Fruit fly (Drosophila melanogaster) whole organism, prepupa: Measurements from ENCODE around the gene Syn.
A peak's percentile ranks its signal among the peaks of the same experiment; 100 is the strongest.

ENCODE experiments used
- Blimp-1 ChIP-seq: fragments of 200-800 bp; sonication (Bioruptor generic); optimal IDR thresholded peaks from 3 replicates; lab custom pipeline; 2017; ENCODE audit warnings: missing biosample characterization, missing genetic modification characterization, mild to moderate bottlenecking, moderate library complexity, missing genetic modification reagents
- CG11294 ChIP-seq: fragments of 200-800 bp; sonication (Bioruptor generic); IDR thresholded peaks from 2 replicates; pipeline ENCODE4 v1.3.6; 2022; ENCODE audit warnings: missing biosample characterization, missing genetic modification characterization
- CG11762 ChIP-seq: fragments of 200-800 bp; sonication (Bioruptor generic); optimal IDR thresholded peaks from 3 replicates; lab custom pipeline; 2016; ENCODE audit warnings: missing biosample characterization, missing genetic modification characterization; ENCODE audit not compliant: insufficient read depth
- CG11902 ChIP-seq: fragments of 200-800 bp; sonication (Bioruptor generic); optimal IDR thresholded peaks from 3 replicates; lab custom pipeline; 2016; ENCODE audit warnings: missing biosample characterization, missing genetic modification characterization
- CG15336 ChIP-seq: fragments of 200-800 bp; sonication (Bioruptor generic); IDR thresholded peaks from 2 replicates; pipeline ENCODE4 v1.3.6; 2022; ENCODE audit warnings: missing biosample characterization, missing genetic modification characterization
- CG1621 ChIP-seq: fragments of 200-800 bp; sonication (Bioruptor generic); optimal IDR thresholded peaks from 3 replicates; lab custom pipeline; 2018; ENCODE audit warnings: missing biosample characterization, mild to moderate bottlenecking, missing genetic modification characterization
- CG16779 ChIP-seq: fragments of 200-800 bp; sonication (Bioruptor generic); optimal IDR thresholded peaks from 3 replicates; lab custom pipeline; 2017; ENCODE audit warnings: missing biosample characterization, mild to moderate bottlenecking, missing genetic modification characterization
- CG3032 ChIP-seq: fragments of 200-800 bp; optimal IDR thresholded peaks from 2 replicates; lab custom pipeline; 2019; ENCODE audit warnings: missing biosample characterization, mild to moderate bottlenecking, missing genetic modification characterization, moderate library complexity
- CG31627 ChIP-seq: fragments of 200-800 bp; sonication (Bioruptor generic); optimal IDR thresholded peaks from 3 replicates; lab custom pipeline; 2016; ENCODE audit warnings: missing biosample characterization, missing genetic modification characterization
- CG32006 ChIP-seq: fragments of 200-800 bp; sonication (Bioruptor generic); optimal IDR thresholded peaks from 3 replicates; lab custom pipeline; 2017; ENCODE audit warnings: missing biosample characterization, mild to moderate bottlenecking, missing genetic modification characterization
- CG34406 ChIP-seq: fragments of 200-800 bp; sonication (Bioruptor generic); optimal IDR thresholded peaks from 3 replicates; lab custom pipeline; 2016; ENCODE audit warnings: missing biosample characterization, missing genetic modification characterization
- CG6163 ChIP-seq: fragments of 200-800 bp; sonication (Bioruptor generic); IDR thresholded peaks from 3 replicates; pipeline ENCODE4 v1.3.6; 2022; ENCODE audit warnings: missing biosample characterization, missing genetic modification characterization
- CG6276 ChIP-seq: fragments of 200-800 bp; sonication (Bioruptor generic); optimal IDR thresholded peaks from 2 replicates; lab custom pipeline; 2017; ENCODE audit warnings: missing biosample characterization, mild to moderate bottlenecking, missing genetic modification characterization
- CG6808 ChIP-seq: fragments of 200-800 bp; sonication (Bioruptor generic); optimal IDR thresholded peaks from 3 replicates; lab custom pipeline; 2017; ENCODE audit warnings: missing biosample characterization, missing genetic modification characterization, mild to moderate bottlenecking, moderate library complexity, missing genetic modification reagents
- CG6854 ChIP-seq: fragments of 200-800 bp; sonication (Bioruptor generic); optimal IDR thresholded peaks from 2 replicates; lab custom pipeline; 2017; ENCODE audit warnings: missing biosample characterization, mild to moderate bottlenecking, missing genetic modification characterization
- CG8119 ChIP-seq: fragments of 200-800 bp; sonication (Bioruptor generic); IDR thresholded peaks from 3 replicates; pipeline ENCODE4 v1.3.6; 2022; ENCODE audit warnings: missing biosample characterization, missing genetic modification characterization
- CG8319 ChIP-seq: fragments of 200-800 bp; sonication (Bioruptor generic); optimal IDR thresholded peaks from 3 replicates; lab custom pipeline; 2016; ENCODE audit warnings: missing biosample characterization, missing genetic modification characterization
- CG8632 ChIP-seq: fragments of 200-800 bp; sonication (Bioruptor generic); optimal IDR thresholded peaks from 3 replicates; lab custom pipeline; 2016; ENCODE audit warnings: missing biosample characterization, missing genetic modification characterization
- Eip75B ChIP-seq: fragments of 200-800 bp; sonication (Bioruptor generic); optimal IDR thresholded peaks from 3 replicates; lab custom pipeline; 2016; ENCODE audit warnings: missing biosample characterization, missing genetic modification characterization
- Eip78C ChIP-seq: fragments of 200-800 bp; sonication (Bioruptor generic); peaks from one replicate; lab custom pipeline; 2016; ENCODE audit warnings: missing biosample characterization, missing genetic modification characterization
- Ets96B ChIP-seq: fragments of 200-800 bp; optimal IDR thresholded peaks from 2 replicates; lab custom pipeline; 2019; ENCODE audit warnings: missing biosample characterization, mild to moderate bottlenecking, missing genetic modification characterization, moderate library complexity
- Gug ChIP-seq: fragments of 200-800 bp; sonication (Bioruptor generic); IDR thresholded peaks from 2 replicates; pipeline ENCODE4 v1.3.6; 2022; ENCODE audit warnings: missing biosample characterization, missing genetic modification characterization
- Hr38 ChIP-seq: sonication (Bioruptor generic); optimal IDR thresholded peaks from 2 replicates; lab custom pipeline; 2016; ENCODE audit warnings: missing biosample characterization, missing genetic modification characterization
- Hr39 ChIP-seq: fragments of 200-800 bp; sonication (Bioruptor generic); optimal IDR thresholded peaks from 2 replicates; lab custom pipeline; 2016; ENCODE audit warnings: missing biosample characterization, missing genetic modification characterization
- Hr4 ChIP-seq: fragments of 200-800 bp; sonication (Bioruptor generic); optimal IDR thresholded peaks from 3 replicates; lab custom pipeline; 2016; ENCODE audit warnings: missing biosample characterization, missing genetic modification characterization
- OdsH ChIP-seq: fragments of 200-800 bp; sonication (Bioruptor generic); optimal IDR thresholded peaks from 3 replicates; lab custom pipeline; 2016; ENCODE audit warnings: missing biosample characterization, missing genetic modification characterization
- Smox ChIP-seq: fragments of 200-800 bp; sonication (Bioruptor generic); optimal IDR thresholded peaks from 3 replicates; lab custom pipeline; 2016; ENCODE audit warnings: missing biosample characterization, missing genetic modification characterization
- Sox14 ChIP-seq: fragments of 200-800 bp; sonication (Bioruptor generic); optimal IDR thresholded peaks from 3 replicates; lab custom pipeline; 2016; ENCODE audit warnings: missing biosample characterization, missing genetic modification characterization
- Sox15 ChIP-seq: fragments of 200-800 bp; sonication (Bioruptor generic); optimal IDR thresholded peaks from 3 replicates; lab custom pipeline; 2016; ENCODE audit warnings: missing biosample characterization, missing genetic modification characterization
- acj6 ChIP-seq: fragments of 200-800 bp; sonication (Bioruptor generic); optimal IDR thresholded peaks from 3 replicates; lab custom pipeline; 2016; ENCODE audit warnings: missing biosample characterization, missing genetic modification characterization
- cyc ChIP-seq: fragments of 200-800 bp; sonication (Bioruptor generic); optimal IDR thresholded peaks from 3 replicates; lab custom pipeline; 2016; ENCODE audit warnings: missing biosample characterization, missing genetic modification characterization
- dac ChIP-seq: fragments of 200-800 bp; sonication (Bioruptor generic); optimal IDR thresholded peaks from 2 replicates; lab custom pipeline; 2017; ENCODE audit warnings: missing biosample characterization, mild to moderate bottlenecking, missing genetic modification characterization
- dsx ChIP-seq: fragments of 200-800 bp; optimal IDR thresholded peaks from 3 replicates; lab custom pipeline; 2019; ENCODE audit warnings: missing biosample characterization, mild to moderate bottlenecking, missing genetic modification characterization, moderate library complexity; ENCODE audit not compliant: poor library complexity, severe bottlenecking
- eg ChIP-seq: fragments of 200-800 bp; sonication (Bioruptor generic); IDR thresholded peaks from 3 replicates; pipeline ENCODE4 v1.3.6; 2022; ENCODE audit warnings: missing biosample characterization, missing genetic modification characterization
- fd85E ChIP-seq: fragments of 200-800 bp; sonication (Bioruptor generic); optimal IDR thresholded peaks from 3 replicates; lab custom pipeline; 2016; ENCODE audit warnings: missing biosample characterization, missing genetic modification characterization
- fkh ChIP-seq: fragments of 200-800 bp; sonication (Bioruptor generic); optimal IDR thresholded peaks from 3 replicates; lab custom pipeline; 2017; ENCODE audit warnings: missing biosample characterization, mild to moderate bottlenecking, missing genetic modification characterization, moderate library complexity
- lz ChIP-seq: fragments of 200-800 bp; sonication (Bioruptor generic); optimal IDR thresholded peaks from 3 replicates; lab custom pipeline; 2016; ENCODE audit warnings: missing biosample characterization, missing genetic modification characterization
- net ChIP-seq: fragments of 200-800 bp; sonication (Bioruptor generic); optimal IDR thresholded peaks from 3 replicates; lab custom pipeline; 2016; ENCODE audit warnings: missing biosample characterization, missing genetic modification characterization
- pdm3 ChIP-seq: fragments of 200-800 bp; sonication (Bioruptor generic); optimal IDR thresholded peaks from 3 replicates; lab custom pipeline; 2016; ENCODE audit warnings: missing biosample characterization, missing genetic modification characterization
- svp ChIP-seq: fragments of 200-800 bp; sonication (Bioruptor generic); peaks from one replicate; lab custom pipeline; 2016; ENCODE audit warnings: missing biosample characterization, missing genetic modification characterization
- topi ChIP-seq: fragments of 200-800 bp; sonication (Bioruptor generic); optimal IDR thresholded peaks from 3 replicates; lab custom pipeline; 2016; ENCODE audit warnings: missing biosample characterization, missing genetic modification characterization
- vri ChIP-seq: fragments of 200-800 bp; sonication (Bioruptor generic); optimal IDR thresholded peaks from 3 replicates; lab custom pipeline; 2016; ENCODE audit warnings: missing biosample characterization, mild to moderate bottlenecking, missing genetic modification characterization

Syn gene

dm6 chr3R:10265552-10266137, 75.2 kb downstream of the Syn start (continued):
- TF ChIP-seq vri (peak; percentile 58), Smox (peak; percentile 72), CG31627 (GFP tag; lab: Kevin White, UChicago) (peak; percentile 76), svp (GFP tag; lab: Kevin White, UChicago) (peak; percentile 90), CG11762 (peak; percentile 45), CG8632 (GFP tag; lab: Kevin White, UChicago) (peak; percentile 64), Sox15 (peak; percentile 19), eg (GFP tag; lab: Robert Waterston, UW) (peak; percentile 78), CG3032 (tag; lab: Kevin White, UChicago) (no peak)
- TF ChIP-seq, all 60 proteins: peak for 48

dm6 chr3R:10266624-10267492, 76.4 kb downstream of the Syn start:
- TF ChIP-seq Eip75B = peak; percentile 8
- TF ChIP-seq cyc (GFP tag; lab: Kevin White, UChicago) = no peak
- 0 out of 2 replicates have a peak, but pooled peaks have one; percentile 18 for TF ChIP-seq CG15336 (GFP tag; lab: Robert Waterston, UW)
- peak; percentile 1 for TF ChIP-seq Hr39 (GFP tag; lab: Kevin White, UChicago)
- peak; percentile 25 for TF ChIP-seq net
- peak; percentile 29; the same call in 1 of the 3 replicates for TF ChIP-seq CG8119 (GFP tag; lab: Robert Waterston, UW)
- peak; percentile 37 for TF ChIP-seq Eip78C (GFP tag; lab: Kevin White, UChicago)
- no peak for TF ChIP-seq Hr38 (GFP tag; lab: Kevin White, UChicago)
- TF ChIP-seq CG32006 = peak; percentile 49
- peak; percentile 25; the same call in 1 of the 2 replicates for TF ChIP-seq CG11294 (GFP tag; lab: Robert Waterston, UW)
- TF ChIP-seq acj6 (GFP tag; lab: Kevin White, UChicago) = no peak
- peak; percentile 17 for TF ChIP-seq CG31627 (GFP tag; lab: Kevin White, UChicago)
- peak; percentile 60 for TF ChIP-seq svp (GFP tag; lab: Kevin White, UChicago)
- peak; percentile 42; the same call in 2 of the 3 replicates for TF ChIP-seq CG6163 (GFP tag; lab: Robert Waterston, UW)
- TF ChIP-seq Hr4 = peak; percentile 35
- no peak for TF ChIP-seq Gug
- TF ChIP-seq Sox14 (GFP tag; lab: Kevin White, UChicago) = peak; percentile 0
- TF ChIP-seq OdsH (GFP tag; lab: Kevin White, UChicago) = peak; percentile 22

dm6 chr3R:10268101-10268864, 77.8 kb downstream of the Syn start:
- TF ChIP-seq CG34406 (GFP tag; lab: Kevin White, UChicago) (peak; percentile 81), fkh (GFP tag; lab: Kevin White, UChicago) (peak; percentile 73), lz (GFP tag; lab: Kevin White, UChicago) (peak; percentile 94), dsx (GFP tag; lab: Kevin White, UChicago) (peak; percentile 26), Ets96B (tag; lab: Kevin White, UChicago) (peak; percentile 49), Sox15 (peak; percentile 79), dac (GFP tag; lab: Kevin White, UChicago) (peak; percentile 73), CG1621 (tag; lab: Kevin White, UChicago) (no peak), Sox14 (GFP tag; lab: Kevin White, UChicago) (peak; percentile 89), CG16779 (tag; lab: Kevin White, UChicago) (peak; percentile 71), CG6808 (GFP tag; lab: Kevin White, UChicago) (peak; percentile 30), pdm3 (GFP tag; lab: Kevin White, UChicago) (peak; percentile 87), CG11902 (GFP tag; lab: Kevin White, UChicago) (peak; percentile 83), Blimp-1 (peak; percentile 80), net (peak; percentile 85), fd85E (GFP tag; lab: Kevin White, UChicago) (peak; percentile 8), CG11294 (GFP tag; lab: Robert Waterston, UW) (peak; percentile 78), acj6 (GFP tag; lab: Kevin White, UChicago) (peak; percentile 84), CG8319 (GFP tag; lab: Kevin White, UChicago) (peak; percentile 72), Hr38 (GFP tag; lab: Kevin White, UChicago) (peak; percentile 1), CG32006 (peak; percentile 93), eg (GFP tag; lab: Robert Waterston, UW) (peak; percentile 86), CG6276 (GFP tag; lab: Kevin White, UChicago) (peak; percentile 83), CG6854 (GFP tag; lab: Kevin White, UChicago) (peak; percentile 78), topi (GFP tag; lab: Kevin White, UChicago) (peak; percentile 95), CG3032 (tag; lab: Kevin White, UChicago) (peak; percentile 56), Smox (peak; percentile 91), cyc (GFP tag; lab: Kevin White, UChicago) (peak; percentile 94)
